Fruit fly (Drosophila melanogaster): ENCODE data around the gene CG13998.

The CG13998 gene

DNA sequence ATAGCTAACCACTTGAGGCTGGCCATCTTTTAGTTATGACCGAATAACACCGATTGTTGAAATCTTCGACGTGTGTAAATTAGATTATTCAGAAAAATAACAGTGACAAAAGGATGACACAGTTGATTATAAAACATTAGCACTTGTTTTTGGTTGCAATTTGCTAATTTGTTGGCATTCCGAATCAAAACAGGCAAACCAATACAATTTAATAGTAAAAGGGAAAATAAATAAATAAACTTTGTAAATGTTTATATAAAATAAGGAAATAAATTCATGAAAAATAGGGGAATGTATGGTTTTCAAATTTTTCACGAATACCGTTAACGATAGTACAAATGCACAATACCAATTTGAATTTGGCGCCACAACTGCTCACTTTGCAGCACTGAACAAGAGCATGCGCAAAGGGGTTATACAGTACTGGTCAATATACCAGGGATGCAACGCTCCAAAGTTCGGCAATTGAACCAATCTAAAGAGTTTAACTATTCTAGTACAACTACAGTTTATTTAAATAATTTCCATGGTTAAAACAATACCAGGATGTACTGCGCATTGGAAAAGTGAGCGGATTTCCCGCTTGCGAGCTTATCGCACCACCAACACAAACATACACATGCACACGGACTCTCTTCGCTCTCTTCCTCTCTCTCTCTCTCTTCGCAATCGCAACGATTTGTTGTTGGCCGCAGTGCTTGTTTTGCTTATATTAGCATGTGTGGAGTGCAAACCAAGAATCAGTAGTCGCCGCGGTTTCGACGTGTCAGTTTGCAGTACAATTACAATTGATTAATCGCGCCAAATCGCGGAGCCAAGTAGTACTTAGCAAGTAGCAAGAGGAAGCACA lies 13.2 kb downstream of the CG13998 start, which contains the start of the genes Sfp26Ad and Gpdh1:
TSS of gene Sfp26Ad (minus strand) at position 76 of the 850 bp plus-strand sequence.
TSS of gene Gpdh1 (plus strand) at position 415 of the 850 bp plus-strand sequence.
- TF ChIP-seq Fer1 (GFP tag; optimal IDR thresholded peaks at IDR 0.05) (peak; percentile 84), D19B (GFP tag; optimal IDR thresholded peaks at IDR 0.05) (peak; percentile 41), E2f1 (GFP tag; IDR thresholded peaks at IDR 0.05) (peak; percentile 58; the same call in 1 of the 2 replicates), TFAM (GFP tag; optimal IDR thresholded peaks at IDR 0.05) (peak; percentile 22), chm (GFP tag; IDR thresholded peaks at IDR 0.05) (peak; percentile 73), otp (GFP tag; IDR thresholded peaks at IDR 0.05) (no peak), vnd (GFP tag; IDR thresholded peaks at IDR 0.05; ENCODE audit: partially characterized antibody) (no peak), peb (GFP tag; IDR thresholded peaks at IDR 0.05) (0 out of 2 replicates have a peak, but pooled peaks have one; percentile 11), CG9797 (GFP tag; optimal IDR thresholded peaks at IDR 0.05) (peak; percentile 54), CG14667 (GFP tag; IDR thresholded peaks at IDR 0.05) (peak; percentile 45), CG10565 (GFP tag; optimal IDR thresholded peaks at IDR 0.05) (peak; percentile 68), esg (GFP tag; conservative IDR thresholded peaks at IDR 0.05) (peak; percentile 28; the same call in 1 of the 2 replicates), phol (tag; optimal IDR thresholded peaks at IDR 0.05) (peak; percentile 50), CG9817 (tag; optimal IDR thresholded peaks at IDR 0.05) (peak; percentile 60), CG11504 (tag; optimal IDR thresholded peaks at IDR 0.05) (peak; percentile 66), CG18619 (GFP tag; optimal IDR thresholded peaks at IDR 0.05) (peak; percentile 58), CG14050 (GFP tag; IDR thresholded peaks at IDR 0.05) (peak; percentile 33; the same call in 2 of the 3 replicates), CG18599 (GFP tag; optimal IDR thresholded peaks at IDR 0.05) (peak; percentile 88), sc (optimal IDR thresholded peaks at IDR 0.05) (no peak), sc (GFP tag; optimal IDR thresholded peaks at IDR 0.05) (no peak), CG11695 (GFP tag; IDR thresholded peaks at IDR 0.05) (peak; percentile 64; the same call in 2 of the 3 replicates), ci (GFP tag; IDR thresholded peaks at IDR 0.05) (peak; percentile 91), lbe (GFP tag; optimal IDR thresholded peaks at IDR 0.05) (peak; percentile 80), bab2 (GFP tag; optimal IDR thresholded peaks at IDR 0.05) (peak; percentile 72), lilli (GFP tag; optimal IDR thresholded peaks at IDR 0.05) (peak; percentile 87), fd96Cb (tag; optimal IDR thresholded peaks at IDR 0.05) (peak; percentile 46), Bteb2 (GFP tag; optimal IDR thresholded peaks at IDR 0.05) (peak; percentile 87), ap (GFP tag; IDR thresholded peaks at IDR 0.05) (no peak), CG12299 (tag; optimal IDR thresholded peaks at IDR 0.05) (peak; percentile 64), bbx (GFP tag; IDR thresholded peaks at IDR 0.05; ENCODE audit: partially characterized antibody) (no peak; the same call in 1 of the 2 replicates), psq (GFP tag; optimal IDR thresholded peaks at IDR 0.05) (peak; percentile 61), sd (tag; optimal IDR thresholded peaks at IDR 0.05) (no peak), CG17802 (tag; optimal IDR thresholded peaks at IDR 0.05) (peak; percentile 17), CG11560 (tag; IDR thresholded peaks at IDR 0.05) (no peak), odd (GFP tag; optimal IDR thresholded peaks at IDR 0.05) (no peak), Usf (GFP tag; optimal IDR thresholded peaks at IDR 0.05) (peak; percentile 15), CG11696 (GFP tag; IDR thresholded peaks at IDR 0.05) (no peak), ERR (GFP tag; optimal IDR thresholded peaks at IDR 0.05) (peak; percentile 72), CG11398 (GFP tag; optimal IDR thresholded peaks at IDR 0.05) (peak; percentile 12), Dref (GFP tag; IDR thresholded peaks at IDR 0.05) (peak; percentile 48; the same call in 1 of the 2 replicates), HmgZ (tag; optimal IDR thresholded peaks at IDR 0.05) (peak; percentile 80), pnt (GFP tag; optimal IDR thresholded peaks at IDR 0.05) (peak; percentile 50), CG32772 (GFP tag; IDR thresholded peaks at IDR 0.05) (peak; percentile 66), kni (GFP tag; optimal IDR thresholded peaks at IDR 0.05) (peak; percentile 60), CG8290 (GFP tag; optimal IDR thresholded peaks at IDR 0.05) (peak; percentile 68), CG8290 (tag; optimal IDR thresholded peaks at IDR 0.05) (peak in 1 of 2 experiments; percentile 92), CG7786 (GFP tag; optimal IDR thresholded peaks at IDR 0.05) (peak; percentile 77), maf-S (GFP tag; optimal IDR thresholded peaks at IDR 0.05) (peak; percentile 80), jumu (GFP tag; optimal IDR thresholded peaks at IDR 0.05) (peak; percentile 87), aop (GFP tag; IDR thresholded peaks at IDR 0.05) (no peak)

Data from whole organism, embryonic.